Worm (Caenorhabditis elegans) whole organism, young adult: ENCODE data around the gene nspg-1.

Experiments used
- F33H1.4 ChIP-seq: fragments of 200-800 bp; sonication (Bioruptor generic); IDR thresholded peaks from 2 replicates; pipeline ENCODE4 v1.3.6; 2022; ENCODE audit warnings: missing genetic modification reagents, missing genetic modification characterization, missing compliant biosample characterization
- F55B11.4 ChIP-seq: sonication (generic microtip); optimal IDR thresholded peaks from 2 replicates; lab custom pipeline; 2016; ENCODE audit warnings: missing compliant biosample characterization, missing genetic modification characterization, borderline replicate concordance; ENCODE audit not compliant: insufficient read depth
- ama-1 ChIP-seq, 3 experiments: fragments of 150-350 bp in 1 of 3; sonication (generic microtip) in 2 of 3; optimal IDR thresholded peaks; 2 replicates each; lab custom pipeline; 2014 to 2018; ENCODE audit warnings: missing biosample characterization in 2 of 3, missing genetic modification characterization in 2 of 3, missing genetic modification reagents in 2 of 3
- cebp-2 ChIP-seq: fragments of 200-800 bp; sonication (Bioruptor generic); IDR thresholded peaks from 2 replicates; pipeline ENCODE4 v1.3.6; 2022; ENCODE audit warnings: missing genetic modification characterization, missing compliant biosample characterization
- ceh-91 ChIP-seq: fragments of 200-800 bp; sonication (Bioruptor generic); IDR thresholded peaks from 2 replicates; pipeline ENCODE4 v1.3.6; 2022; ENCODE audit warnings: missing genetic modification reagents, missing genetic modification characterization, missing compliant biosample characterization
- him-1 ChIP-seq: sonication (generic microtip); optimal IDR thresholded peaks from 2 replicates; lab custom pipeline; 2016; ENCODE audit warnings: missing genotype, missing genetic modification reagents, missing genetic modification characterization, missing compliant biosample characterization
- nhr-90 ChIP-seq: sonication (generic microtip); optimal IDR thresholded peaks from 2 replicates; lab custom pipeline; 2016; ENCODE audit warnings: missing genotype, mild to moderate bottlenecking, missing genetic modification characterization, missing compliant biosample characterization
- unc-62 ChIP-seq: fragments of 150-350 bp; optimal IDR thresholded peaks from 2 replicates; lab custom pipeline; 2014; ENCODE audit warnings: missing biosample characterization, missing genetic modification reagents, missing genetic modification characterization
- ztf-18 ChIP-seq: sonication (generic microtip); optimal IDR thresholded peaks from 2 replicates; lab custom pipeline; 2016; ENCODE audit warnings: missing genotype, mild to moderate bottlenecking, missing genetic modification characterization, missing compliant biosample characterization

DNA sequence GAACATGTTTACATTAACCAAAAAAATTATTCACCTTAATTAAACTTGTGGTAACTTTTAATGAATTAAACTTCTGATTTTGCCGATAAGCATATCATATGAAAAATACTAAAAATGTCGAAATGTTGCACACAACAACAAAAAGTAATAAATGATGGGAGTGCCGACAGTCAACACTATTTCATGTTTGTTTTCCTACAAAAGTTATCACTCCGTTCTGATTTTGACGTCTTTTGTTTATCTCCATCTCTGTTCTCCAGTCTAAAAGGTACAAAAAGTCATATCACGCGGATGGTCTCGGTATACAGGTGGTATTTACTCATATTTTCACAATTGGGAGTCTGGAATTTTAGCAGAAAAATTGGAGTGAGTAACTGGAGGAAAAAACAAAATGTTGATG is 52.5 kb downstream of the nspg-1 start:
- TF ChIP-seq him-1 (tag; lab: Kevin White, UChicago) (no peak), ama-1 (optimal IDR thresholded peaks at IDR 0.05; lab: Kevin White, UChicago) (no peak), ama-1 (GFP tag; optimal IDR thresholded peaks at IDR 0.05; lab: Kevin White, UChicago) (no peak), nhr-90 (no peak), F33H1.4 (GFP tag; lab: Robert Waterston, UW) (no peak), ceh-91 (no peak), ztf-18 (tag; lab: Kevin White, UChicago) (no peak), F55B11.4 (tag; lab: Kevin White, UChicago) (no peak), cebp-2 (GFP tag; lab: Robert Waterston, UW) (no peak), unc-62 (no peak)
